Worm (Caenorhabditis elegans) whole organism, L3 larva: ENCODE measurements around the gene B0024.3.

Experiments used
- ZK546.5 ChIP-seq: sonication (generic microtip); optimal IDR thresholded peaks from 2 replicates; lab custom pipeline; 2017; ENCODE audit warnings: missing biosample characterization, missing genetic modification characterization
- aly-2 ChIP-seq: fragments of 150-350 bp; optimal IDR thresholded peaks from 2 replicates; lab custom pipeline; 2014; ENCODE audit warnings: missing biosample characterization, missing genetic modification characterization
- ceh-16 ChIP-seq: sonication (generic microtip); optimal IDR thresholded peaks from 2 replicates; lab custom pipeline; 2017; ENCODE audit warnings: missing biosample characterization, missing genetic modification characterization
- ceh-82 ChIP-seq: fragments of 150-350 bp; optimal IDR thresholded peaks from 2 replicates; lab custom pipeline; 2014; ENCODE audit warnings: missing biosample characterization, missing genetic modification characterization
- ceh-9 ChIP-seq: sonication (generic microtip); optimal IDR thresholded peaks from 2 replicates; lab custom pipeline; 2018; ENCODE audit warnings: missing biosample characterization, missing genetic modification characterization
- egl-27 ChIP-seq: sonication (generic microtip); optimal IDR thresholded peaks from 4 replicates; lab custom pipeline; 2017; ENCODE audit warnings: missing biosample characterization, missing genetic modification reagents, missing genetic modification characterization
- egl-5 ChIP-seq: fragments of 150-350 bp; optimal IDR thresholded peaks from 2 replicates; lab custom pipeline; 2017; ENCODE audit warnings: missing biosample characterization, missing genetic modification reagents, missing genetic modification characterization, inconsistent platforms
- elt-1 ChIP-seq: fragments of 150-350 bp; optimal IDR thresholded peaks from 2 replicates; lab custom pipeline; 2014; ENCODE audit warnings: missing biosample characterization, missing genetic modification characterization
- elt-2 ChIP-seq: sonication (generic microtip); optimal IDR thresholded peaks from 2 replicates; lab custom pipeline; 2016; ENCODE audit warnings: missing genetic modification reagents, mild to moderate bottlenecking, missing genetic modification characterization, missing compliant biosample characterization
- elt-3 ChIP-seq, 3 experiments: fragments of 150-350 bp in 1 of 3; sonication (generic microtip) in 2 of 3; optimal IDR thresholded peaks; 2 replicates in 2 of 3; 4 replicates in 1 of 3; lab custom pipeline; 2014 to 2017; ENCODE audit warnings: missing biosample characterization in 3 of 3, missing genetic modification characterization in 3 of 3
- eor-1 ChIP-seq, 2 experiments: fragments of 150-350 bp; optimal IDR thresholded peaks; 2 replicates each; lab custom pipeline; 2014 to 2018; ENCODE audit warnings: missing biosample characterization in 2 of 2, missing genetic modification characterization in 2 of 2
- fkh-10 ChIP-seq: sonication (generic microtip); optimal IDR thresholded peaks from 2 replicates; lab custom pipeline; 2017; ENCODE audit warnings: missing biosample characterization, missing genetic modification reagents, missing genetic modification characterization
- fkh-2 ChIP-seq: fragments of 150-350 bp; optimal IDR thresholded peaks from 2 replicates; lab custom pipeline; 2014; ENCODE audit warnings: missing biosample characterization, missing genetic modification reagents, missing genetic modification characterization
- fos-1 ChIP-seq: fragments of 150-350 bp; optimal IDR thresholded peaks from 2 replicates; lab custom pipeline; 2014; ENCODE audit warnings: missing biosample characterization, missing genetic modification characterization
- hmg-11 ChIP-seq: sonication (generic microtip); optimal IDR thresholded peaks from 2 replicates; lab custom pipeline; 2016; ENCODE audit warnings: missing genetic modification characterization, missing compliant biosample characterization
- lin-15B ChIP-seq: fragments of 150-350 bp; optimal IDR thresholded peaks from 2 replicates; lab custom pipeline; 2014; ENCODE audit warnings: missing biosample characterization, missing genetic modification characterization
- lin-39 ChIP-seq: fragments of 150-350 bp; optimal IDR thresholded peaks from 2 replicates; lab custom pipeline; 2018; ENCODE audit warnings: missing biosample characterization, missing genetic modification reagents, missing genetic modification characterization
- lsy-12 ChIP-seq: sonication (generic microtip); optimal IDR thresholded peaks from 2 replicates; lab custom pipeline; 2016; ENCODE audit warnings: mild to moderate bottlenecking, missing genetic modification characterization, missing compliant biosample characterization
- mdl-1 ChIP-seq: fragments of 150-350 bp; optimal IDR thresholded peaks from 2 replicates; lab custom pipeline; 2014; ENCODE audit warnings: missing biosample characterization, missing genetic modification characterization
- mml-1 ChIP-seq: fragments of 150-350 bp; sonication (generic microtip); optimal IDR thresholded peaks from 3 replicates; lab custom pipeline; 2014; ENCODE audit warnings: missing biosample characterization, missing genetic modification characterization
- nhr-11 ChIP-seq: fragments of 150-350 bp; optimal IDR thresholded peaks from 2 replicates; lab custom pipeline; 2014; ENCODE audit warnings: missing biosample characterization, missing genetic modification characterization
- nhr-12 ChIP-seq: fragments of 150-350 bp; optimal IDR thresholded peaks from 2 replicates; lab custom pipeline; 2014; ENCODE audit warnings: missing biosample characterization, missing genetic modification characterization
- nhr-23 ChIP-seq: fragments of 150-350 bp; optimal IDR thresholded peaks from 2 replicates; lab custom pipeline; 2014; ENCODE audit warnings: missing biosample characterization, missing genetic modification reagents, missing genetic modification characterization
- nhr-237 ChIP-seq: fragments of 150-350 bp; optimal IDR thresholded peaks from 2 replicates; lab custom pipeline; 2014; ENCODE audit warnings: missing biosample characterization, missing genetic modification characterization
- nhr-28 ChIP-seq: fragments of 150-350 bp; optimal IDR thresholded peaks from 2 replicates; lab custom pipeline; 2014; ENCODE audit warnings: missing biosample characterization, missing genetic modification characterization
- nhr-43 ChIP-seq: sonication (generic microtip); optimal IDR thresholded peaks from 2 replicates; lab custom pipeline; 2016; ENCODE audit warnings: mild to moderate bottlenecking, missing genetic modification characterization, missing compliant biosample characterization; ENCODE audit not compliant: poor library complexity, severe bottlenecking
- nhr-76 ChIP-seq: fragments of 150-350 bp; sonication (generic microtip); optimal IDR thresholded peaks from 5 replicates; lab custom pipeline; 2014; ENCODE audit warnings: missing biosample characterization, missing genetic modification characterization
- pha-4 ChIP-seq: fragments of 150-350 bp; optimal IDR thresholded peaks from 2 replicates; lab custom pipeline; 2014; ENCODE audit warnings: missing biosample characterization, missing genetic modification reagents, missing genetic modification characterization
- pqm-1 ChIP-seq: fragments of 150-350 bp; optimal IDR thresholded peaks from 2 replicates; lab custom pipeline; 2017; ENCODE audit warnings: missing biosample characterization, missing genetic modification characterization, inconsistent platforms
- sea-2 ChIP-seq: fragments of 150-350 bp; sonication (generic microtip); optimal IDR thresholded peaks from 4 replicates; lab custom pipeline; 2014; ENCODE audit warnings: missing biosample characterization, missing genetic modification reagents, missing genetic modification characterization
- snpc-4 ChIP-seq: fragments of 150-350 bp; optimal IDR thresholded peaks from 2 replicates; lab custom pipeline; 2014; ENCODE audit warnings: missing biosample characterization, missing genetic modification characterization
- tbx-2 ChIP-seq: sonication (generic microtip); optimal IDR thresholded peaks from 2 replicates; lab custom pipeline; 2016; ENCODE audit warnings: mild to moderate bottlenecking, missing genetic modification characterization, missing compliant biosample characterization
- unc-62 ChIP-seq: fragments of 150-350 bp; sonication (generic microtip); optimal IDR thresholded peaks from 4 replicates; lab custom pipeline; 2014; ENCODE audit warnings: missing biosample characterization, missing genetic modification reagents, missing genetic modification characterization
- ztf-11 ChIP-seq: fragments of 150-350 bp; optimal IDR thresholded peaks from 2 replicates; lab custom pipeline; 2014; ENCODE audit warnings: missing biosample characterization, missing genetic modification characterization
- ztf-4 ChIP-seq: fragments of 150-350 bp; optimal IDR thresholded peaks from 2 replicates; lab custom pipeline; 2014; ENCODE audit warnings: missing biosample characterization, missing genetic modification characterization

B0024.3 gene

DNA sequence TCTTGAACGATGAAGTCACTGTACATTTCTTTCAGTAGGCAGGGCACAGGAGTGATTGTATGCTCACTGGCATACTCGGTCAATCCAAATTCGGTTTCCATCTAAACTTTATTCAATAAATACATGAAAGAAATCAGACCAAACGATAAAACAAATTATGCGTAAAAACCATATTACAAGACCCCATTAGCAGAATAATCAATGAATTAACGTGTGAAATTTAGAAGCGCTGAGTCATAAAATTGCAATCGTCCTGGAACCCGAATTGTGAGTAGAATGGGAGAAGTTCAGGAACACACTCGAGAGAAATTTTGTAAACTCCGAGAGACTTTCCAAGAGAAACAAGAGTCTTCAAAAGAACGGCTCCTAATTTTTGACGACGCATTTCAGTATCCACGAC is 32.1 kb downstream of the B0024.3 start, which contains the start of gene B0024.11:
TSS of gene B0024.11 (minus strand) at position 101 of the 400 bp plus-strand sequence.
- TF ChIP-seq sea-2 (GFP tag; lab: Kevin White, UChicago) = no peak
- TF ChIP-seq snpc-4 (tag; lab: Kevin White, UChicago) = no peak
- no peak for TF ChIP-seq ztf-4 (tag; lab: Kevin White, UChicago)
- TF ChIP-seq tbx-2 (tag; lab: Kevin White, UChicago) = no peak
- TF ChIP-seq aly-2 (tag; lab: Kevin White, UChicago) = no peak
- TF ChIP-seq nhr-12 (tag; lab: Kevin White, UChicago) = no peak
- TF ChIP-seq hmg-11 (tag; lab: Kevin White, UChicago) = no peak
- no peak for TF ChIP-seq pqm-1 (tag; lab: Kevin White, UChicago)
- TF ChIP-seq egl-5 (tag; lab: Kevin White, UChicago) = no peak
- no peak for TF ChIP-seq nhr-28 (tag; lab: Kevin White, UChicago)

DNA sequence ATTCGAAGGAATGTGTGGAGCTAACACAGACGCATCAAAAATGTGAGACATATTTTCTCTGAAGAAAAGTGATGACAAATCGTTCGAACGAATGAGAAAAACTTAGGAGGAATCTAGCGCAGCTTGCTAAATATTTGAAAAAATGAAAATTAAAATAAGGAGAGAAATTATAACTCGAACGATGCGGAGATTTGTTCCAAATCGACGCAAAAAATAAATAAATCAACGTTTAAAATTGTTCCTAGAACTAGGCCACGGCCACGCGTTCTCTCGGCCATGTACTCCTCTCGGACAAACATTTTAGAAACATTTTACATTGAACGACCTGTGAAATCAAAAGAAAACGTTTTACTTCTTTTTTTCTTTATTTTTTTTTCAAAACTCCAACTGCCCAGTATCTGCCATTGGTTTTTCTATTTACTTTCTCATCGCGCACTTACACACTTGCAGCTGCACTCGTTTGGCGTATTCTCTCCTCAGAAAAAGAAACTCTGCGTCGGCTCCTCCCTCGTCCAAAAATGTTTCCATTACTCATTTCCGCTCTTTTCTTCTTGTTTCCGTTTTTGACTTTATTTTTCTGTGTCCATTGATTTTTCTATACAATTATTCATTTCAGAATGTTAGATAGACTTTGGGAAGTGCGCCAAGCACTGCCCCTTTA is 32.9 kb downstream of the B0024.3 start, which contains the start of the genes gna-1 and B0024.13:
TSS of gene gna-1 (minus strand) at position 51 of the 661 bp plus-strand sequence.
TSS of gene B0024.13 (plus strand) at position 611 of the 661 bp plus-strand sequence.
- TF ChIP-seq hmg-11 (tag; lab: Kevin White, UChicago) = peak; percentile 17
- no peak for TF ChIP-seq eor-1 (tag; optimal IDR thresholded peaks at IDR 0.05; lab: Kevin White, UChicago)
- no peak for TF ChIP-seq ztf-4 (tag; lab: Kevin White, UChicago)
- TF ChIP-seq nhr-237 (tag; lab: Kevin White, UChicago) = no peak
- no peak for TF ChIP-seq tbx-2 (tag; lab: Kevin White, UChicago)
- no peak for TF ChIP-seq egl-5 (tag; lab: Kevin White, UChicago)
- no peak for TF ChIP-seq elt-3 (tag; optimal IDR thresholded peaks at IDR 0.05; lab: Kevin White, UChicago)
- TF ChIP-seq egl-27 (tag; lab: Kevin White, UChicago) = no peak
- TF ChIP-seq unc-62 = no peak
- TF ChIP-seq lin-15B = peak; percentile 68
- peak; percentile 10 for TF ChIP-seq lsy-12 (tag; lab: Kevin White, UChicago)
- TF ChIP-seq nhr-12 (tag; lab: Kevin White, UChicago) = no peak
- peak; percentile 1 for TF ChIP-seq elt-2 (tag; lab: Kevin White, UChicago)
- no peak for TF ChIP-seq ceh-9 (tag; lab: Kevin White, UChicago)
- TF ChIP-seq fkh-10 (GFP tag; lab: Kevin White, UChicago) = no peak
- TF ChIP-seq nhr-11 = no peak
- TF ChIP-seq mdl-1 = no peak
- TF ChIP-seq ceh-16 (tag; lab: Kevin White, UChicago) = no peak
- TF ChIP-seq aly-2 (tag; lab: Kevin White, UChicago) = no peak
- peak; percentile 79 for TF ChIP-seq nhr-23
- no peak for TF ChIP-seq nhr-76 (tag; lab: Kevin White, UChicago)
- no peak for TF ChIP-seq sea-2 (GFP tag; lab: Kevin White, UChicago)
- TF ChIP-seq pha-4 (tag; lab: Kevin White, UChicago) = peak; percentile 72
- peak; percentile 56 for TF ChIP-seq lin-39 (tag; lab: Kevin White, UChicago)
- TF ChIP-seq fos-1 = no peak
- TF ChIP-seq ztf-11 (tag; lab: Kevin White, UChicago) = no peak
- TF ChIP-seq ceh-82 (tag; lab: Kevin White, UChicago) = no peak
- no peak for TF ChIP-seq pqm-1 (tag; lab: Kevin White, UChicago)
- TF ChIP-seq fkh-2 (tag; lab: Kevin White, UChicago) = no peak
- TF ChIP-seq nhr-28 (tag; lab: Kevin White, UChicago) = no peak
- TF ChIP-seq elt-1 = no peak
- peak; percentile 78 for TF ChIP-seq nhr-43 (tag; lab: Kevin White, UChicago)
- no peak for TF ChIP-seq ZK546.5

DNA sequence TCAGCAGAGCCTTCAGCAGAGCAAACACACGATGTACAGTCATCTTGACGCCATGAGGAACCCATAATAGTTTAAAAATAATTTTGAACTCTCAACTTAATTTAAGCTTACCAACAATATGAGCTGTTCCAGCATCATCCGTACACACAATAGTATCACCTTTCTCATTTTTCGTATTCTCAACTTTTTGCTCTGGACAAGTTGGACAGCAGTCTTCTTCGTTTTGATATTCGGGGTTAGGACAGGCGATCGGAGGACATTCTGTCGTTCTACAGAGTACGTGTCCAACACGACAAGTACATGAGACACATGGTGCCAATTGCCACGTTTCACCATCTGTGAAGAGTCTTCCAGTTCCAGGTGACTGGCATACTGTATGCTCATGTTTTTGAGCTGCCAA is 36.2 kb downstream of the B0024.3 start:
- TF ChIP-seq ceh-9 (tag; lab: Kevin White, UChicago) (no peak), egl-5 (tag; lab: Kevin White, UChicago) (no peak), hmg-11 (tag; lab: Kevin White, UChicago) (no peak), mdl-1 (no peak), ztf-4 (tag; lab: Kevin White, UChicago) (no peak), nhr-23 (no peak), eor-1 (tag; optimal IDR thresholded peaks at IDR 0.05; lab: Kevin White, UChicago) (no peak), mml-1 (tag; lab: Kevin White, UChicago) (no peak)
